Worm (Caenorhabditis elegans): ENCODE measurements around the gene fkh-8.
A peak's percentile ranks its signal among the peaks of the same experiment; 100 is the strongest.

fkh-8 gene

DNA sequence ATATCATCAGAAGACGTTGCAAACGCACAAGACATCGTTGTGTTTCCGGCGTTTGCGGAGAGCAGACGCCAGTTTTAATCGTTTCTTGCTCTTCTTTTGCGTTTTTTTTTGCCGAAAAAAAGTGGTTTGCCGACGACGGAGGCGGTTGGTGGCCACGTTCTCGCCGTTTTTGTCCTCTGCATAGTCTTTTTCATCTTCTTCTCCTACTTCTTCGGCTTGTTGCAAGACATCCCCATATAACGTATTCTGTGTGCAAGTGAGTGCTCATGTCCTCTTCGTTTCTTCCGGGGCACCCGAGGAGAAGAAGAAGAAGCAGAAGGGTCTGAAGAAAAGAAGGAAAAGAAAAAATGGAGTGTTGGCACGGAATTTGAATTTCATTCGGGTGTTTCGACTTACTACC lies 16.2 kb downstream of the fkh-8 start:
- peak; percentile 31 for TF ChIP-seq lin-39 (tag; optimal IDR thresholded peaks at IDR 0.05)
- peak; percentile 26 for TF ChIP-seq nfya-1 (tag; optimal IDR thresholded peaks at IDR 0.05; ENCODE audit: insufficient read depth)
- TF ChIP-seq hmg-11 (tag; optimal IDR thresholded peaks at IDR 0.05), result peak; percentile 20
- TF ChIP-seq nhr-11 (tag; optimal IDR thresholded peaks at IDR 0.05), result no peak

ce11 chrII:6173400-6173799 lies 17.8 kb downstream of the fkh-8 start, which contains the start of gene F40H3.2:
Gene F40H3.2 (plus strand): TSS chrII:6173649.
- TF ChIP-seq jun-1 (tag; optimal IDR thresholded peaks at IDR 0.05) (no peak), unc-39 (tag; optimal IDR thresholded peaks at IDR 0.05) (no peak), nhr-25 (tag; optimal IDR thresholded peaks at IDR 0.05) (peak; percentile 8)

ce11 chrII:6171228-6171627 lies 20.0 kb downstream of the fkh-8 start, which contains the start of gene F40H3.3:
Gene F40H3.3 (plus strand): TSS chrII:6171507.
- TF ChIP-seq mdl-1 (tag; optimal IDR thresholded peaks at IDR 0.05), result no peak
- TF ChIP-seq nhr-76 (tag; optimal IDR thresholded peaks at IDR 0.05), result no peak
- no peak for TF ChIP-seq nhr-23 (tag; optimal IDR thresholded peaks at IDR 0.05)
- no peak for TF ChIP-seq ztf-4 (tag; optimal IDR thresholded peaks at IDR 0.05)
- TF ChIP-seq skn-1 (tag; optimal IDR thresholded peaks at IDR 0.05), result no peak
- no peak for TF ChIP-seq snpc-4 (tag; optimal IDR thresholded peaks at IDR 0.05)
- TF ChIP-seq ztf-11 (tag; optimal IDR thresholded peaks at IDR 0.05), result no peak
- no peak for TF ChIP-seq hmg-11 (tag; optimal IDR thresholded peaks at IDR 0.05)
- TF ChIP-seq R02D3.7 (tag; optimal IDR thresholded peaks at IDR 0.05), result no peak
- TF ChIP-seq lin-39 (tag; optimal IDR thresholded peaks at IDR 0.05), result no peak
- no peak for TF ChIP-seq unc-62 (GFP tag; optimal IDR thresholded peaks at IDR 0.05)
- no peak for TF ChIP-seq nhr-25 (tag; optimal IDR thresholded peaks at IDR 0.05)
- TF ChIP-seq nfya-1 (tag; optimal IDR thresholded peaks at IDR 0.05; ENCODE audit: insufficient read depth), result no peak
- TF ChIP-seq mml-1 (tag; optimal IDR thresholded peaks at IDR 0.05), result no peak
- no peak for TF ChIP-seq ceh-16 (tag; optimal IDR thresholded peaks at IDR 0.05)
- no peak for TF ChIP-seq elt-3 (tag; optimal IDR thresholded peaks at IDR 0.05)
- no peak for TF ChIP-seq nhr-28 (tag; optimal IDR thresholded peaks at IDR 0.05)

DNA sequence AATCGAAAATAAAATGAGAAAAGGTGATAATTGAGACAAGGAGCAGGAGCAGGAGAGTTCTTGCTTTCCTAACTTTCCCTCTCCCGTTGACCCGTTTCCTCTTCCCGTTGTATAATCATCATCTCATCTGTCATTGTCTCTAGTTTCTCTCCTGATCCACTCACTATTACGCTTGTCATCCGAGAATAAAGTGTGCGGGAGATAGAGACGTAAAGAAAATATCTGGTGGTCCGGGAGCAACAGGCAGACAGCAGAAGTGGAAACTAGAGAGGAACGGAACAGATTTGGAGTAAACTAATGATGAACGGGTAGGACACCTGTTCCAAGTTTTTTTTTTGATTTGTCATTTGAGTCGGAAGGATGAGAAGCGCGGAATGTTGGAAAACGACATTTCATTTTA lies 21.0 kb downstream of the fkh-8 start:
- TF ChIP-seq egl-5 (tag; optimal IDR thresholded peaks at IDR 0.05), result peak; percentile 54
- peak; percentile 10 for TF ChIP-seq lin-39 (tag; optimal IDR thresholded peaks at IDR 0.05)
- no peak for TF ChIP-seq elt-2 (tag; optimal IDR thresholded peaks at IDR 0.05)

DNA sequence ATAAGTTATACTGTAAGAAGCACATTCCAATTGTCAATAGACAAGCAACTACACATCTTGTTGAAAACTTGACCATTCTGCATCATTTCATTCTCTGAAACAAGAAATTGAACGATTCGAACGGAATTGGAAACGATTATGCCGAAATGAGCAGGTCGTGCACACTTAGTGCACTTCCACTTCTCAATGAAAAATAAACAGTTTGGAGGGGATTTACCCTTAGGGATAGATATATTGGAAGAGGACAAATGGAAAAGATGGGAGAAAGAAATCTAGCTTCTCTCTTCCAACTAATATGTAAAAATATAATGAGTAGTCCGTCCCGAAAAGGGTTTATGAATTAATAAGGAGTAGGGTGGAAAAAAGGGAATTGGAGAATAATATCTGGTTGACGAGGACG lies 22.0 kb downstream of the fkh-8 start, which contains the start of gene hst-3.1:
hst-3.1 (minus strand) TSS at position 101 of the 400 bp plus-strand sequence.
- TF ChIP-seq pqm-1 (tag; optimal IDR thresholded peaks at IDR 0.05) (no peak), eor-1 (tag; optimal IDR thresholded peaks at IDR 0.05) (no peak)

ce11 chrII:6168714-6169113 lies 22.5 kb downstream of the fkh-8 start:
- TF ChIP-seq ceh-28 (tag; optimal IDR thresholded peaks at IDR 0.05) (no peak), nhr-25 (tag; optimal IDR thresholded peaks at IDR 0.05) (no peak), ceh-9 (tag; optimal IDR thresholded peaks at IDR 0.05) (no peak), ama-1 (optimal IDR thresholded peaks at IDR 0.05) (no peak), elt-1 (tag; optimal IDR thresholded peaks at IDR 0.05) (no peak), nhr-67 (tag; optimal IDR thresholded peaks at IDR 0.05) (no peak), fos-1 (tag; optimal IDR thresholded peaks at IDR 0.05) (no peak), R02D3.7 (tag; optimal IDR thresholded peaks at IDR 0.05) (no peak)

- TF ChIP-seq nhr-12 (tag; optimal IDR thresholded peaks at IDR 0.05), result no peak
- peak; percentile 68 for TF ChIP-seq fkh-10 (GFP tag; optimal IDR thresholded peaks at IDR 0.05)
- no peak for TF ChIP-seq nhr-237 (tag; optimal IDR thresholded peaks at IDR 0.05)
Observed at ce11 chrII:6165152-6165551, 26.0 kb downstream of the fkh-8 start.

All from whole organism, L3 larva.